Worm (Caenorhabditis elegans) whole organism, L4 larva: ENCODE data around the gene Y116A8C.20.

Source experiments
- Y105C5A.15 ChIP-seq: fragments of 200-800 bp; sonication (Bioruptor generic); IDR thresholded peaks from 2 replicates; pipeline ENCODE4 v1.3.6; 2022; ENCODE audit warnings: missing genetic modification characterization, missing compliant biosample characterization
- Y48G9A.11 ChIP-seq: fragments of 200-800 bp; sonication (Bioruptor generic); IDR thresholded peaks from 2 replicates; pipeline ENCODE4 v1.3.6; 2022; ENCODE audit warnings: missing genetic modification reagents, missing genetic modification characterization, missing compliant biosample characterization
- ceh-44 ChIP-seq: fragments of 200-800 bp; sonication (Bioruptor generic); IDR thresholded peaks from 2 replicates; pipeline ENCODE4 v1.3.6; 2022; ENCODE audit warnings: missing genetic modification reagents, missing genetic modification characterization, missing compliant biosample characterization
- ceh-82 ChIP-seq: sonication (generic microtip); optimal IDR thresholded peaks from 2 replicates; lab custom pipeline; 2017; ENCODE audit warnings: missing biosample characterization, missing genetic modification characterization
- ctbp-1 ChIP-seq: fragments of 200-800 bp; sonication (Bioruptor generic); IDR thresholded peaks from 2 replicates; pipeline ENCODE4 v1.3.6; 2022; ENCODE audit warnings: missing genetic modification reagents, missing genetic modification characterization, missing compliant biosample characterization
- lin-13 ChIP-seq: fragments of 150-350 bp; optimal IDR thresholded peaks from 2 replicates; lab custom pipeline; 2014; ENCODE audit warnings: missing biosample characterization, missing genetic modification reagents, missing genetic modification characterization
- madf-5 ChIP-seq, 2 experiments: fragments of 200-800 bp; sonication (Bioruptor generic); IDR thresholded peaks; 2 replicates each; pipeline ENCODE4 v1.3.6; 2022; ENCODE audit warnings: missing compliant biosample characterization in 2 of 2, missing genetic modification characterization in 2 of 2
- mdl-1 ChIP-seq, 2 experiments: fragments of 150-350 bp in 1 of 2; sonication (generic microtip) in 1 of 2; optimal IDR thresholded peaks; 2 replicates each; lab custom pipeline; 2014 to 2017; ENCODE audit warnings: missing biosample characterization in 2 of 2, missing genetic modification characterization in 2 of 2
- nhr-77 ChIP-seq: fragments of 150-350 bp; optimal IDR thresholded peaks from 2 replicates; lab custom pipeline; 2014; ENCODE audit warnings: missing biosample characterization, missing genetic modification characterization
- set-16 ChIP-seq: fragments of 200-800 bp; sonication (Bioruptor generic); IDR thresholded peaks from 2 replicates; pipeline ENCODE4 v1.3.6; 2022; ENCODE audit warnings: missing genetic modification reagents, missing genetic modification characterization, missing compliant biosample characterization
- unc-62 ChIP-seq, 3 experiments: fragments of 150-350 bp in 1 of 3; sonication (generic microtip); optimal IDR thresholded peaks in 2 of 3; peaks in 1 of 3; 1 replicate in 1 of 3; 2 replicates in 2 of 3; lab custom pipeline; 2014 to 2017; ENCODE audit warnings: missing biosample characterization in 3 of 3, missing genetic modification characterization in 3 of 3, missing genetic modification reagents in 3 of 3, missing genotype in 1 of 3
- zfp-2 ChIP-seq: sonication (generic microtip); optimal IDR thresholded peaks from 2 replicates; lab custom pipeline; 2016; ENCODE audit warnings: mild to moderate bottlenecking, missing genetic modification characterization, missing compliant biosample characterization
- ztf-11 ChIP-seq: fragments of 150-350 bp; optimal IDR thresholded peaks from 2 replicates; lab custom pipeline; 2014; ENCODE audit warnings: missing biosample characterization, missing genetic modification characterization

DNA sequence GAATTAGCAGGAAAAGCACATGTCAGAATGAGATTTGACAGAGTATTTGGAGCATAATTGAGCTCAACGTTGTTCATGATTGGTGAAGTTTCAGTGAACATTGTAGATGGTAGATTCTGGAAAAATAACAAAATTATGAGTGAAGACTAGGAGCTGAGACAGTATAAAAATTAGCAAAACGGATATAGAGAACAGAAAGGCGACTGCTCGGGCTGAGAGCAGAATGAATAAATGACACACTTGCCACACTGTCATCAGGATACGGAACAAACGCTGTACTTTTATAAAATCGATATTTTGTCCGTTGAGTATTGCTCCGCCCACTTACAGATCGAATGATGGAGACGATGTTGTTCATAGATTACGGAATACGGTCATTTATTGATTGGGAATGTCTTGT is 15.7 kb upstream of the Y116A8C.20 start, which contains the start of gene dct-13:
- TF ChIP-seq nhr-77 = no peak
- TF ChIP-seq Y48G9A.11 (GFP tag; lab: Robert Waterston, UW) = no peak
- TF ChIP-seq ceh-82 (tag; lab: Kevin White, UChicago) = no peak
- TF ChIP-seq ctbp-1 (GFP tag; lab: Robert Waterston, UW) = no peak
- no peak for TF ChIP-seq ztf-11 (tag; lab: Kevin White, UChicago)
- no peak for TF ChIP-seq set-16 (GFP tag; lab: Robert Waterston, UW)
- TF ChIP-seq unc-62 (GFP tag; optimal IDR thresholded peaks at IDR 0.05 in 1 of 2; lab: Kevin White, UChicago) = no peak
- TF ChIP-seq unc-62 (tag; optimal IDR thresholded peaks at IDR 0.05; lab: Kevin White, UChicago) = no peak
- TF ChIP-seq ceh-44 (GFP tag; lab: Robert Waterston, UW) = no peak
- no peak for TF ChIP-seq madf-5 (GFP tag; IDR thresholded peaks at IDR 0.05; lab: Robert Waterston, UW)
- no peak for TF ChIP-seq lin-13 (GFP tag; lab: Kevin White, UChicago)
- TF ChIP-seq zfp-2 (tag; lab: Kevin White, UChicago) = no peak
- TF ChIP-seq Y105C5A.15 (GFP tag; lab: Robert Waterston, UW) = no peak
- TF ChIP-seq mdl-1 (tag; optimal IDR thresholded peaks at IDR 0.05; lab: Kevin White, UChicago) = no peak
